Worm (Caenorhabditis elegans) whole organism, L3 larva: Measurements from ENCODE around the gene F10E9.11.
A peak's percentile ranks its signal among the peaks of the same experiment; 100 is the strongest.

ENCODE experiments used
- R02D3.7 ChIP-seq: fragments of 150-350 bp; optimal IDR thresholded peaks from 2 replicates; lab custom pipeline; 2014; ENCODE audit warnings: missing biosample characterization, missing genetic modification characterization
- ZK546.5 ChIP-seq: sonication (generic microtip); optimal IDR thresholded peaks from 2 replicates; lab custom pipeline; 2017; ENCODE audit warnings: missing biosample characterization, missing genetic modification characterization
- aly-2 ChIP-seq: fragments of 150-350 bp; optimal IDR thresholded peaks from 2 replicates; lab custom pipeline; 2014; ENCODE audit warnings: missing biosample characterization, missing genetic modification characterization
- ama-1 ChIP-seq: fragments of 150-350 bp; optimal IDR thresholded peaks from 2 replicates; lab custom pipeline; 2018
- ceh-16 ChIP-seq: sonication (generic microtip); optimal IDR thresholded peaks from 2 replicates; lab custom pipeline; 2017; ENCODE audit warnings: missing biosample characterization, missing genetic modification characterization
- ceh-28 ChIP-seq: fragments of 150-350 bp; optimal IDR thresholded peaks from 2 replicates; lab custom pipeline; 2014; ENCODE audit warnings: missing biosample characterization, missing genetic modification reagents, missing genetic modification characterization
- ceh-82 ChIP-seq: fragments of 150-350 bp; optimal IDR thresholded peaks from 2 replicates; lab custom pipeline; 2014; ENCODE audit warnings: missing biosample characterization, missing genetic modification characterization
- ceh-9 ChIP-seq: sonication (generic microtip); optimal IDR thresholded peaks from 2 replicates; lab custom pipeline; 2018; ENCODE audit warnings: missing biosample characterization, missing genetic modification characterization
- daf-12 ChIP-seq: fragments of 150-350 bp; optimal IDR thresholded peaks from 2 replicates; lab custom pipeline; 2014; ENCODE audit warnings: missing biosample characterization, missing genetic modification reagents, missing genetic modification characterization
- egl-27 ChIP-seq: sonication (generic microtip); optimal IDR thresholded peaks from 4 replicates; lab custom pipeline; 2017; ENCODE audit warnings: missing biosample characterization, missing genetic modification reagents, missing genetic modification characterization
- egl-5 ChIP-seq: fragments of 150-350 bp; optimal IDR thresholded peaks from 2 replicates; lab custom pipeline; 2017; ENCODE audit warnings: missing biosample characterization, missing genetic modification reagents, missing genetic modification characterization, inconsistent platforms
- elt-1 ChIP-seq: fragments of 150-350 bp; optimal IDR thresholded peaks from 2 replicates; lab custom pipeline; 2014; ENCODE audit warnings: missing biosample characterization, missing genetic modification characterization
- elt-2 ChIP-seq: sonication (generic microtip); optimal IDR thresholded peaks from 2 replicates; lab custom pipeline; 2016; ENCODE audit warnings: missing genetic modification reagents, mild to moderate bottlenecking, missing genetic modification characterization, missing compliant biosample characterization
- elt-3 ChIP-seq, 3 experiments: fragments of 150-350 bp in 1 of 3; sonication (generic microtip) in 2 of 3; optimal IDR thresholded peaks; 2 replicates in 2 of 3; 4 replicates in 1 of 3; lab custom pipeline; 2014 to 2017; ENCODE audit warnings: missing biosample characterization in 3 of 3, missing genetic modification characterization in 3 of 3
- eor-1 ChIP-seq, 2 experiments: fragments of 150-350 bp; optimal IDR thresholded peaks; 2 replicates each; lab custom pipeline; 2014 to 2018; ENCODE audit warnings: missing biosample characterization in 2 of 2, missing genetic modification characterization in 2 of 2
- fkh-10 ChIP-seq: sonication (generic microtip); optimal IDR thresholded peaks from 2 replicates; lab custom pipeline; 2017; ENCODE audit warnings: missing biosample characterization, missing genetic modification reagents, missing genetic modification characterization
- fkh-2 ChIP-seq: fragments of 150-350 bp; optimal IDR thresholded peaks from 2 replicates; lab custom pipeline; 2014; ENCODE audit warnings: missing biosample characterization, missing genetic modification reagents, missing genetic modification characterization
- fos-1 ChIP-seq: fragments of 150-350 bp; optimal IDR thresholded peaks from 2 replicates; lab custom pipeline; 2014; ENCODE audit warnings: missing biosample characterization, missing genetic modification characterization
- hmg-11 ChIP-seq: sonication (generic microtip); optimal IDR thresholded peaks from 2 replicates; lab custom pipeline; 2016; ENCODE audit warnings: missing genetic modification characterization, missing compliant biosample characterization
- jun-1 ChIP-seq: fragments of 150-350 bp; optimal IDR thresholded peaks from 2 replicates; lab custom pipeline; 2014; ENCODE audit warnings: missing biosample characterization, missing genetic modification reagents, missing genetic modification characterization
- lin-15B ChIP-seq: fragments of 150-350 bp; optimal IDR thresholded peaks from 2 replicates; lab custom pipeline; 2014; ENCODE audit warnings: missing biosample characterization, missing genetic modification characterization
- lin-39 ChIP-seq: fragments of 150-350 bp; optimal IDR thresholded peaks from 2 replicates; lab custom pipeline; 2018; ENCODE audit warnings: missing biosample characterization, missing genetic modification reagents, missing genetic modification characterization
- lsy-12 ChIP-seq: sonication (generic microtip); optimal IDR thresholded peaks from 2 replicates; lab custom pipeline; 2016; ENCODE audit warnings: mild to moderate bottlenecking, missing genetic modification characterization, missing compliant biosample characterization
- mdl-1 ChIP-seq: fragments of 150-350 bp; optimal IDR thresholded peaks from 2 replicates; lab custom pipeline; 2014; ENCODE audit warnings: missing biosample characterization, missing genetic modification characterization
- mml-1 ChIP-seq: fragments of 150-350 bp; sonication (generic microtip); optimal IDR thresholded peaks from 3 replicates; lab custom pipeline; 2014; ENCODE audit warnings: missing biosample characterization, missing genetic modification characterization
- nfya-1 ChIP-seq: sonication (generic microtip); optimal IDR thresholded peaks from 2 replicates; lab custom pipeline; 2017; ENCODE audit warnings: missing genetic modification characterization, mild to moderate bottlenecking, missing compliant biosample characterization, antibody characterized with exemption, moderate library complexity; ENCODE audit not compliant: insufficient read depth
- nhr-11 ChIP-seq: fragments of 150-350 bp; optimal IDR thresholded peaks from 2 replicates; lab custom pipeline; 2014; ENCODE audit warnings: missing biosample characterization, missing genetic modification characterization
- nhr-12 ChIP-seq: fragments of 150-350 bp; optimal IDR thresholded peaks from 2 replicates; lab custom pipeline; 2014; ENCODE audit warnings: missing biosample characterization, missing genetic modification characterization
- nhr-23 ChIP-seq: fragments of 150-350 bp; optimal IDR thresholded peaks from 2 replicates; lab custom pipeline; 2014; ENCODE audit warnings: missing biosample characterization, missing genetic modification reagents, missing genetic modification characterization
- nhr-237 ChIP-seq: fragments of 150-350 bp; optimal IDR thresholded peaks from 2 replicates; lab custom pipeline; 2014; ENCODE audit warnings: missing biosample characterization, missing genetic modification characterization
- nhr-25 ChIP-seq: sonication (generic microtip); optimal IDR thresholded peaks from 2 replicates; lab custom pipeline; 2017; ENCODE audit warnings: missing biosample characterization, missing genetic modification characterization
- nhr-28 ChIP-seq: fragments of 150-350 bp; optimal IDR thresholded peaks from 2 replicates; lab custom pipeline; 2014; ENCODE audit warnings: missing biosample characterization, missing genetic modification characterization
- nhr-43 ChIP-seq: sonication (generic microtip); optimal IDR thresholded peaks from 2 replicates; lab custom pipeline; 2016; ENCODE audit warnings: mild to moderate bottlenecking, missing genetic modification characterization, missing compliant biosample characterization; ENCODE audit not compliant: poor library complexity, severe bottlenecking
- nhr-67 ChIP-seq: fragments of 150-350 bp; optimal IDR thresholded peaks from 2 replicates; lab custom pipeline; 2014; ENCODE audit warnings: missing biosample characterization, missing genetic modification characterization
- nhr-76 ChIP-seq: fragments of 150-350 bp; sonication (generic microtip); optimal IDR thresholded peaks from 5 replicates; lab custom pipeline; 2014; ENCODE audit warnings: missing biosample characterization, missing genetic modification characterization
- nhr-77 ChIP-seq: fragments of 150-350 bp; optimal IDR thresholded peaks from 2 replicates; lab custom pipeline; 2014; ENCODE audit warnings: missing biosample characterization, missing genetic modification characterization
- pha-4 ChIP-seq: fragments of 150-350 bp; optimal IDR thresholded peaks from 2 replicates; lab custom pipeline; 2014; ENCODE audit warnings: missing biosample characterization, missing genetic modification reagents, missing genetic modification characterization
- pqm-1 ChIP-seq: fragments of 150-350 bp; optimal IDR thresholded peaks from 2 replicates; lab custom pipeline; 2017; ENCODE audit warnings: missing biosample characterization, missing genetic modification characterization, inconsistent platforms
- sea-2 ChIP-seq: fragments of 150-350 bp; sonication (generic microtip); optimal IDR thresholded peaks from 4 replicates; lab custom pipeline; 2014; ENCODE audit warnings: missing biosample characterization, missing genetic modification reagents, missing genetic modification characterization
- skn-1 ChIP-seq: fragments of 150-350 bp; optimal IDR thresholded peaks from 2 replicates; lab custom pipeline; 2014; ENCODE audit warnings: missing biosample characterization, missing genetic modification characterization
- snpc-4 ChIP-seq: fragments of 150-350 bp; optimal IDR thresholded peaks from 2 replicates; lab custom pipeline; 2014; ENCODE audit warnings: missing biosample characterization, missing genetic modification characterization
- tbx-2 ChIP-seq: sonication (generic microtip); optimal IDR thresholded peaks from 2 replicates; lab custom pipeline; 2016; ENCODE audit warnings: mild to moderate bottlenecking, missing genetic modification characterization, missing compliant biosample characterization
- unc-39 ChIP-seq: sonication (generic microtip); optimal IDR thresholded peaks from 4 replicates; lab custom pipeline; 2017; ENCODE audit warnings: missing biosample characterization, missing genetic modification characterization
- unc-62 ChIP-seq: fragments of 150-350 bp; sonication (generic microtip); optimal IDR thresholded peaks from 4 replicates; lab custom pipeline; 2014; ENCODE audit warnings: missing biosample characterization, missing genetic modification reagents, missing genetic modification characterization
- zag-1 ChIP-seq: fragments of 150-350 bp; optimal IDR thresholded peaks from 2 replicates; lab custom pipeline; 2014; ENCODE audit warnings: missing biosample characterization, missing genetic modification characterization
- ztf-11 ChIP-seq: fragments of 150-350 bp; optimal IDR thresholded peaks from 2 replicates; lab custom pipeline; 2014; ENCODE audit warnings: missing biosample characterization, missing genetic modification characterization
- ztf-4 ChIP-seq: fragments of 150-350 bp; optimal IDR thresholded peaks from 2 replicates; lab custom pipeline; 2014; ENCODE audit warnings: missing biosample characterization, missing genetic modification characterization

The F10E9.11 gene

ce11 chrIII:8354644-8355461 is 35.8 kb upstream of the F10E9.11 start, which contains the start of gene unc-116:
TSS of gene unc-116 (minus strand) at chrIII:8355174.
- no peak for TF ChIP-seq fkh-2 (tag; lab: Kevin White, UChicago)
- TF ChIP-seq ztf-11 (tag; lab: Kevin White, UChicago), result no peak
- TF ChIP-seq unc-39 (tag; lab: Kevin White, UChicago), result no peak
- no peak for TF ChIP-seq elt-1 (tag; lab: Kevin White, UChicago)
- no peak for TF ChIP-seq ceh-82
- no peak for TF ChIP-seq nhr-67 (tag; lab: Kevin White, UChicago)
- no peak for TF ChIP-seq nhr-28 (tag; lab: Kevin White, UChicago)
- TF ChIP-seq ceh-28 (tag; lab: Kevin White, UChicago), result peak; percentile 52
- TF ChIP-seq R02D3.7 (tag; lab: Kevin White, UChicago), result no peak
- TF ChIP-seq ZK546.5 (tag; lab: Kevin White, UChicago), result no peak
- no peak for TF ChIP-seq ceh-16 (tag; lab: Kevin White, UChicago)
- TF ChIP-seq nhr-11, result no peak
- TF ChIP-seq ztf-4 (tag; lab: Kevin White, UChicago), result no peak
- peak; percentile 8 for TF ChIP-seq elt-2 (tag; lab: Kevin White, UChicago)
- no peak for TF ChIP-seq unc-62 (GFP tag; lab: Kevin White, UChicago)
- peak; percentile 4 for TF ChIP-seq snpc-4 (tag; lab: Kevin White, UChicago)
- no peak for TF ChIP-seq nhr-237 (tag; lab: Kevin White, UChicago)
- no peak for TF ChIP-seq sea-2
- TF ChIP-seq jun-1 (tag; lab: Kevin White, UChicago), result no peak
- TF ChIP-seq nfya-1 (tag; lab: Kevin White, UChicago), result peak; percentile 88
- no peak for TF ChIP-seq egl-5 (tag; lab: Kevin White, UChicago)
- no peak for TF ChIP-seq ceh-9 (tag; lab: Kevin White, UChicago)
- peak; percentile 36 for TF ChIP-seq mdl-1 (tag; lab: Kevin White, UChicago)
- TF ChIP-seq nhr-43, result no peak
- TF ChIP-seq nhr-77 (tag; lab: Kevin White, UChicago), result no peak
- no peak for TF ChIP-seq fos-1
- no peak for TF ChIP-seq egl-27 (tag; lab: Kevin White, UChicago)
- TF ChIP-seq aly-2 (tag; lab: Kevin White, UChicago), result no peak
- no peak for TF ChIP-seq lsy-12 (tag; lab: Kevin White, UChicago)
- no peak for TF ChIP-seq tbx-2
- TF ChIP-seq nhr-25 (tag; lab: Kevin White, UChicago), result peak; percentile 14
- no peak for TF ChIP-seq hmg-11
- TF ChIP-seq pqm-1 (tag; lab: Kevin White, UChicago), result peak; percentile 18
- no peak for TF ChIP-seq skn-1
- no peak for TF ChIP-seq nhr-76 (tag; lab: Kevin White, UChicago)
- no peak for TF ChIP-seq zag-1
- TF ChIP-seq elt-3 (tag; optimal IDR thresholded peaks at IDR 0.05; lab: Kevin White, UChicago), result no peak
- TF ChIP-seq nhr-23, result peak; percentile 62
- peak; percentile 39 for TF ChIP-seq lin-39 (tag; lab: Kevin White, UChicago)
- no peak for TF ChIP-seq daf-12 (tag; lab: Kevin White, UChicago)
- peak; percentile 87 for TF ChIP-seq pha-4
- TF ChIP-seq ama-1, result peak; percentile 15
- no peak for TF ChIP-seq fkh-10 (GFP tag; lab: Kevin White, UChicago)
- TF ChIP-seq lin-15B (tag; lab: Kevin White, UChicago), result peak; percentile 36
- TF ChIP-seq nhr-12 (tag; lab: Kevin White, UChicago), result no peak
- no peak for TF ChIP-seq mml-1
- TF ChIP-seq eor-1 (tag; optimal IDR thresholded peaks at IDR 0.05; lab: Kevin White, UChicago), result no peak
